Fruit fly (Drosophila melanogaster): Measurements from ENCODE around the gene CG14074.

CG14074 gene

dm6 chr3L:18848436-18848835 lies 17.6 kb upstream of the CG14074 start (continued):
- TF ChIP-seq YL-1 (GFP tag; optimal IDR thresholded peaks at IDR 0.05) (no peak), CG18764 (GFP tag; optimal IDR thresholded peaks at IDR 0.05) (peak; percentile 48), CG17568 (GFP tag; optimal IDR thresholded peaks at IDR 0.05) (peak; percentile 65), row (GFP tag; IDR thresholded peaks at IDR 0.05) (no peak), CG12071 (GFP tag; optimal IDR thresholded peaks at IDR 0.05) (no peak), CG17186 (GFP tag; optimal IDR thresholded peaks at IDR 0.05) (no peak), gt (GFP tag; IDR thresholded peaks at IDR 0.05) (no peak), tll (GFP tag; optimal IDR thresholded peaks at IDR 0.05) (no peak), D (optimal IDR thresholded peaks at IDR 0.05) (no peak), D (GFP tag; optimal IDR thresholded peaks at IDR 0.05) (peak; percentile 23), jing (GFP tag; optimal IDR thresholded peaks at IDR 0.05) (peak; percentile 16), ara (GFP tag; IDR thresholded peaks at IDR 0.05) (no peak), ERR (GFP tag; optimal IDR thresholded peaks at IDR 0.05) (peak; percentile 16), CG16863 (GFP tag; optimal IDR thresholded peaks at IDR 0.05) (peak; percentile 74), CG11456 (GFP tag; IDR thresholded peaks at IDR 0.05) (no peak), CG2202 (tag; optimal IDR thresholded peaks at IDR 0.05) (peak; percentile 35), sr (GFP tag; IDR thresholded peaks at IDR 0.05) (no peak), pfk (GFP tag; optimal IDR thresholded peaks at IDR 0.05) (no peak), CG10979 (tag; optimal IDR thresholded peaks at IDR 0.05) (peak; percentile 76), D19A (tag; optimal IDR thresholded peaks at IDR 0.05) (peak; percentile 59), CG17912 (GFP tag; optimal IDR thresholded peaks at IDR 0.05) (peak; percentile 36), bbx (GFP tag; IDR thresholded peaks at IDR 0.05; ENCODE audit: partially characterized antibody) (no peak), CG6272 (GFP tag; IDR thresholded peaks at IDR 0.05) (no peak), odd (GFP tag; optimal IDR thresholded peaks at IDR 0.05) (peak; percentile 50), Eip74EF (GFP tag; optimal IDR thresholded peaks at IDR 0.05) (no peak), maf-S (GFP tag; optimal IDR thresholded peaks at IDR 0.05) (peak; percentile 58), nau (GFP tag; optimal IDR thresholded peaks at IDR 0.05) (no peak), CG6254 (GFP tag; optimal IDR thresholded peaks at IDR 0.05) (no peak), cg (GFP tag; optimal IDR thresholded peaks at IDR 0.05) (no peak), CG15601 (tag; optimal IDR thresholded peaks at IDR 0.05) (peak; percentile 74), tna (GFP tag; IDR thresholded peaks at IDR 0.05; ENCODE audit: partially characterized antibody) (no peak), CG10543 (GFP tag; optimal IDR thresholded peaks at IDR 0.05) (peak; percentile 14), gsb (GFP tag; IDR thresholded peaks at IDR 0.05) (no peak), CG32767 (GFP tag; IDR thresholded peaks at IDR 0.05) (no peak), caup (GFP tag; optimal IDR thresholded peaks at IDR 0.05; ENCODE audit: severe bottlenecking) (peak; percentile 69), dan (GFP tag; IDR thresholded peaks at IDR 0.05) (no peak), bowl (GFP tag; IDR thresholded peaks at IDR 0.05) (no peak; the same call in 1 of the 2 replicates), CHES-1-like (GFP tag; optimal IDR thresholded peaks at IDR 0.05) (peak; percentile 66), grn (GFP tag; optimal IDR thresholded peaks at IDR 0.05) (peak; percentile 40), CG11398 (GFP tag; optimal IDR thresholded peaks at IDR 0.05) (peak; percentile 70), oc (tag; optimal IDR thresholded peaks at IDR 0.05) (peak; percentile 30), stc (GFP tag; IDR thresholded peaks at IDR 0.05) (peak; percentile 65; the same call in 1 of the 2 replicates), lbe (GFP tag; optimal IDR thresholded peaks at IDR 0.05) (peak; percentile 45), Hr39 (optimal IDR thresholded peaks at IDR 0.05) (no peak), gce (GFP tag; IDR thresholded peaks at IDR 0.05) (no peak), CG15269 (tag; optimal IDR thresholded peaks at IDR 0.05) (no peak), CG5180 (GFP tag; optimal IDR thresholded peaks at IDR 0.05) (peak; percentile 7), sens-2 (GFP tag; IDR thresholded peaks at IDR 0.05) (no peak), sqz (GFP tag; optimal IDR thresholded peaks at IDR 0.05) (peak; percentile 61), CG14441 (GFP tag; IDR thresholded peaks at IDR 0.05) (no peak), NK7.1 (GFP tag; optimal IDR thresholded peaks at IDR 0.05) (peak; percentile 52)
